Fruit fly (Drosophila melanogaster) whole organism, prepupa: ENCODE measurements around the gene CG43062.

ENCODE experiments used
- CG11762 ChIP-seq: fragments of 200-800 bp; sonication (Bioruptor generic); optimal IDR thresholded peaks from 3 replicates; lab custom pipeline; 2016; ENCODE audit warnings: missing biosample characterization, missing genetic modification characterization; ENCODE audit not compliant: insufficient read depth
- CG11902 ChIP-seq: fragments of 200-800 bp; sonication (Bioruptor generic); optimal IDR thresholded peaks from 3 replicates; lab custom pipeline; 2016; ENCODE audit warnings: missing biosample characterization, missing genetic modification characterization
- CG3919 ChIP-seq: fragments of 200-800 bp; sonication (Bioruptor generic); optimal IDR thresholded peaks from 3 replicates; lab custom pipeline; 2016; ENCODE audit warnings: missing biosample characterization, missing genetic modification characterization
- CG6854 ChIP-seq: fragments of 200-800 bp; sonication (Bioruptor generic); optimal IDR thresholded peaks from 2 replicates; lab custom pipeline; 2017; ENCODE audit warnings: missing biosample characterization, mild to moderate bottlenecking, missing genetic modification characterization
- Gug ChIP-seq: fragments of 200-800 bp; sonication (Bioruptor generic); IDR thresholded peaks from 2 replicates; pipeline ENCODE4 v1.3.6; 2022; ENCODE audit warnings: missing biosample characterization, missing genetic modification characterization
- Hr39 ChIP-seq: fragments of 200-800 bp; sonication (Bioruptor generic); optimal IDR thresholded peaks from 2 replicates; lab custom pipeline; 2016; ENCODE audit warnings: missing biosample characterization, missing genetic modification characterization
- Hr4 ChIP-seq: fragments of 200-800 bp; sonication (Bioruptor generic); optimal IDR thresholded peaks from 3 replicates; lab custom pipeline; 2016; ENCODE audit warnings: missing biosample characterization, missing genetic modification characterization
- Lpt ChIP-seq: fragments of 200-800 bp; sonication (Bioruptor generic); optimal IDR thresholded peaks from 3 replicates; lab custom pipeline; 2016; ENCODE audit warnings: missing biosample characterization, missing genetic modification characterization
- Sox102F ChIP-seq: fragments of 200-800 bp; sonication (Bioruptor generic); optimal IDR thresholded peaks from 2 replicates; lab custom pipeline; 2016; ENCODE audit warnings: missing biosample characterization, mild to moderate bottlenecking, missing genetic modification characterization
- acj6 ChIP-seq: fragments of 200-800 bp; sonication (Bioruptor generic); optimal IDR thresholded peaks from 3 replicates; lab custom pipeline; 2016; ENCODE audit warnings: missing biosample characterization, missing genetic modification characterization
- dsx ChIP-seq: fragments of 200-800 bp; optimal IDR thresholded peaks from 3 replicates; lab custom pipeline; 2019; ENCODE audit warnings: missing biosample characterization, mild to moderate bottlenecking, missing genetic modification characterization, moderate library complexity; ENCODE audit not compliant: poor library complexity, severe bottlenecking
- fkh ChIP-seq: fragments of 200-800 bp; sonication (Bioruptor generic); optimal IDR thresholded peaks from 3 replicates; lab custom pipeline; 2017; ENCODE audit warnings: missing biosample characterization, mild to moderate bottlenecking, missing genetic modification characterization, moderate library complexity
- salr ChIP-seq, 2 experiments: fragments of 200-800 bp; sonication (Bioruptor generic); optimal IDR thresholded peaks; 3 replicates each; lab custom pipeline; 2016 to 2018; ENCODE audit warnings: missing biosample characterization in 2 of 2, missing genetic modification characterization in 2 of 2, mild to moderate bottlenecking in 1 of 2
- ss ChIP-seq, 2 experiments: fragments of 200-800 bp; sonication (Bioruptor generic); optimal IDR thresholded peaks; 2 replicates in 1 of 2; 3 replicates in 1 of 2; lab custom pipeline; 2017 to 2018; ENCODE audit warnings: mild to moderate bottlenecking in 2 of 2, missing biosample characterization in 2 of 2, missing genetic modification characterization in 2 of 2, moderate library complexity in 1 of 2

DNA sequence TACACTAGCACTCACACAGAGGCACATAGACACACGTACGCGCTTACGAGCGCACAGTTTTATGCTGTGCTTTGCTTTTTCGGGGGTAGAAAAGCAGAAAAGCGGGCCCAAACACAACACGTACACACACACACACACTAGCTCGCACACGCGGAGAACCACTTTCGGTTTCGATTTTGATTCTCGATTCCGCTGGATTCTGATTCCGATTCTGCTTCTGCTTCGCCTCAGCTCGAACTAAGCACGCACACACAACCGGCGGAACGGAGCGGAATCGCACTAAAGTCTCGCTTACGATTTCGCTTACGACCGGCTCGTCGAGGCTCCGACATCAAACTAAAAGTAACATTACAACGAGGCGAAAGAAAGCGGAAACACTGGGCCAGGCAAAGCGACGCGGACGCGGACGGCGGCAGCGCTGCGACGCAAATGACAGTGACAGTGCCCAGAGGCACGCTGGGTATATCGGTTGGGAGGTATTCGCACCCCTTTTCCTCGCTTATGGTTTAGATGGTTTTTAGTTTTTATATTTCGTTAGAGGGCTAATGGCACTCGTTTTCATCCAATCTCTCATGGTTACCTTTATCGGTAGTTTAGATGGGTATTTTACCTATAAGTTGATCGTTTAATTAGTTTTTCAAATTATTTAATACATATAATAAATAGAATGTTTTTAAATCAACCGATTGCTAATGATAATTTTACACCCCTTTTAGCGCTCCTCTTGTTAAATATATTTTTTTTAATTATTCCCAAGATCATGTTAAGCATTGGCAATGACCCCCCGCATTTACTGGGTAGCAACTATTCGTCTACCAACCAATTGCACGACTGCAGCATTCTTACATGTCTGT is 28.1 kb downstream of the CG43062 start:
- TF ChIP-seq CG11902 (GFP tag; lab: Kevin White, UChicago) (peak; percentile 47), fkh (GFP tag; lab: Kevin White, UChicago) (no peak), CG3919 (GFP tag; lab: Kevin White, UChicago) (peak; percentile 65), salr (GFP tag; optimal IDR thresholded peaks at IDR 0.05; lab: Kevin White, UChicago) (peak in 1 of 2 experiments; percentile 80), Hr39 (GFP tag; lab: Kevin White, UChicago) (peak; percentile 49), ss (GFP tag; optimal IDR thresholded peaks at IDR 0.05; lab: Kevin White, UChicago) (peak; percentile 30 to 70), dsx (GFP tag; lab: Kevin White, UChicago) (peak; percentile 58), Lpt (GFP tag; lab: Kevin White, UChicago) (peak; percentile 48), CG6854 (GFP tag; lab: Kevin White, UChicago) (peak; percentile 81), Gug (peak; percentile 36; the same call in 1 of the 2 replicates), Hr4 (GFP tag; lab: Kevin White, UChicago) (peak; percentile 67), Sox102F (GFP tag; lab: Kevin White, UChicago) (peak; percentile 52), CG11762 (GFP tag; lab: Kevin White, UChicago) (peak; percentile 58), acj6 (peak; percentile 71)
